Fruit fly (Drosophila melanogaster): ENCODE data around the gene Idgf1.

Gene Idgf1

dm6 chr2L:16492617-16493203 is 47.6 kb downstream of the Idgf1 start (continued):
- TF ChIP-seq NK7.1 (GFP tag; optimal IDR thresholded peaks at IDR 0.05): peak; percentile 49
- TF ChIP-seq Hr51 (GFP tag; optimal IDR thresholded peaks at IDR 0.05): peak; percentile 49 to 86
- peak; percentile 64 for TF ChIP-seq CG15601 (tag; optimal IDR thresholded peaks at IDR 0.05)
- peak; percentile 60 for TF ChIP-seq Bdp1 (GFP tag; optimal IDR thresholded peaks at IDR 0.05)
- peak; percentile 67 for TF ChIP-seq CG7271 (tag; optimal IDR thresholded peaks at IDR 0.05)
- peak; percentile 38 for TF ChIP-seq pb (GFP tag; optimal IDR thresholded peaks at IDR 0.05)
- TF ChIP-seq CG9437 (GFP tag; optimal IDR thresholded peaks at IDR 0.05): peak; percentile 62
- TF ChIP-seq zf30C (GFP tag; optimal IDR thresholded peaks at IDR 0.05): no peak
- 0 out of 2 replicates have a peak, but pooled peaks have one; percentile 7 for TF ChIP-seq CG5953 (GFP tag; IDR thresholded peaks at IDR 0.05)
- TF ChIP-seq CG14667 (GFP tag; IDR thresholded peaks at IDR 0.05): no peak; the same call in 1 of the 2 replicates
- peak; percentile 56; the same call in 1 of the 2 replicates for TF ChIP-seq Taf1 (GFP tag; IDR thresholded peaks at IDR 0.05)
- TF ChIP-seq Stat92E (GFP tag; optimal IDR thresholded peaks at IDR 0.05): peak in 1 of 3 experiments; percentile 27
- TF ChIP-seq hb (GFP tag; IDR thresholded peaks at IDR 0.05; ENCODE audit: partially characterized antibody): no peak
- TF ChIP-seq CG8944 (GFP tag; optimal IDR thresholded peaks at IDR 0.05): peak; percentile 58
- TF ChIP-seq ase (GFP tag; IDR thresholded peaks at IDR 0.05): peak; percentile 59; the same call in 1 of the 3 replicates
- peak; percentile 70 for TF ChIP-seq cwo (GFP tag; optimal IDR thresholded peaks at IDR 0.05)
- peak; percentile 76 for TF ChIP-seq CG1529 (GFP tag; optimal IDR thresholded peaks at IDR 0.05)
- peak; percentile 14 for TF ChIP-seq CG15479 (GFP tag; optimal IDR thresholded peaks at IDR 0.05)
- peak; percentile 38 for TF ChIP-seq emc (GFP tag; optimal IDR thresholded peaks at IDR 0.05)
- TF ChIP-seq amos (GFP tag; IDR thresholded peaks at IDR 0.05; ENCODE audit: partially characterized antibody): no peak
- peak; percentile 28 for TF ChIP-seq CG4328 (GFP tag; optimal IDR thresholded peaks at IDR 0.05)
- peak; percentile 10 for TF ChIP-seq Dip3 (GFP tag; optimal IDR thresholded peaks at IDR 0.05)
- TF ChIP-seq CG14860 (GFP tag; IDR thresholded peaks at IDR 0.05; ENCODE audit: partially characterized antibody): no peak
- peak; percentile 72 for TF ChIP-seq CG12071 (GFP tag; optimal IDR thresholded peaks at IDR 0.05)
- TF ChIP-seq CrebB (tag; optimal IDR thresholded peaks at IDR 0.05): peak; percentile 75
- TF ChIP-seq CG11695 (GFP tag; IDR thresholded peaks at IDR 0.05): peak; percentile 69
- peak; percentile 74 for TF ChIP-seq Max (GFP tag; optimal IDR thresholded peaks at IDR 0.05)
- TF ChIP-seq CG6813 (GFP tag; optimal IDR thresholded peaks at IDR 0.05): peak; percentile 72
- no peak for TF ChIP-seq nerfin-2 (GFP tag; IDR thresholded peaks at IDR 0.05; ENCODE audit: partially characterized antibody)
- peak; percentile 59 for TF ChIP-seq MTF-1 (GFP tag; optimal IDR thresholded peaks at IDR 0.05; ENCODE audit: borderline replicate concordance)
- peak; percentile 49 for TF ChIP-seq YL-1 (GFP tag; optimal IDR thresholded peaks at IDR 0.05)
- TF ChIP-seq ci (GFP tag; IDR thresholded peaks at IDR 0.05): peak; percentile 86
- 0 out of 2 replicates have a peak, but pooled peaks have one; percentile 14 for TF ChIP-seq Poxn (GFP tag; IDR thresholded peaks at IDR 0.05)
- TF ChIP-seq Jarid2 (GFP tag; optimal IDR thresholded peaks at IDR 0.05): peak; percentile 46
- no peak for TF ChIP-seq CkIIα-i1 (GFP tag; IDR thresholded peaks at IDR 0.05)
- TF ChIP-seq Side (GFP tag; optimal IDR thresholded peaks at IDR 0.05): peak; percentile 63
- no peak for TF ChIP-seq CG3163 (GFP tag; optimal IDR thresholded peaks at IDR 0.05)
- peak; percentile 87 for TF ChIP-seq CG2712 (tag; optimal IDR thresholded peaks at IDR 0.05)
- peak; percentile 57 for TF ChIP-seq jumu (GFP tag; optimal IDR thresholded peaks at IDR 0.05)
- peak; percentile 24; the same call in 1 of the 2 replicates for TF ChIP-seq CG1024 (GFP tag; IDR thresholded peaks at IDR 0.05)
- TF ChIP-seq ap (GFP tag; IDR thresholded peaks at IDR 0.05): peak; percentile 57; the same call in 1 of the 2 replicates
- peak; percentile 82 for TF ChIP-seq vvl (GFP tag; IDR thresholded peaks at IDR 0.05)
- peak; percentile 70 for TF ChIP-seq Atf6 (GFP tag; IDR thresholded peaks at IDR 0.05)
- TF ChIP-seq CG18262 (tag; optimal IDR thresholded peaks at IDR 0.05): peak; percentile 84
- TF ChIP-seq HmgD (GFP tag; optimal IDR thresholded peaks at IDR 0.05): no peak
- TF ChIP-seq CG7745 (tag; optimal IDR thresholded peaks at IDR 0.05): no peak
- TF ChIP-seq Fer2 (tag; optimal IDR thresholded peaks at IDR 0.05): peak; percentile 58
- TF ChIP-seq CG4424 (GFP tag; optimal IDR thresholded peaks at IDR 0.05): peak; percentile 75
- no peak for TF ChIP-seq exex (tag; optimal IDR thresholded peaks at IDR 0.05)
